ENCODE assay signal across 6 worm cellular contexts in genomic region chrV:11820551-11820950, ce11.
A peak's percentile ranks its signal among the peaks of the same experiment; 100 is the strongest.
TF ChIP-seq lines count a peak whose summit lies in the region.

No protein-coding gene starts in this region.

TF ChIP-seq in whole organism, L1 larva, 84 proteins besides CTCF, POLR2A, EP300 and RAD21:
- peak in 1 of 2 experiments; percentile 3 for TF ChIP-seq lin-35 (GFP tag; optimal IDR thresholded peaks at IDR 0.05; lab: Kevin White, UChicago)
- TF ChIP-seq snpc-4 (tag; optimal IDR thresholded peaks at IDR 0.05; lab: Kevin White, UChicago), result no peak
- peak; percentile 2 for TF ChIP-seq ama-1 (optimal IDR thresholded peaks at IDR 0.05; lab: Kevin White, UChicago)
- no peak for TF ChIP-seq mdl-1 (tag; optimal IDR thresholded peaks at IDR 0.05; lab: Kevin White, UChicago)
- TF ChIP-seq nhr-85 (tag; lab: Kevin White, UChicago), result peak; percentile 61
- peak; percentile 1 for TF ChIP-seq nhr-71 (tag; optimal IDR thresholded peaks at IDR 0.05; lab: Kevin White, UChicago)

TF ChIP-seq in whole organism, L2 larva, 48 proteins besides CTCF, POLR2A, EP300 and RAD21 (continues in another document):
- no peak for TF ChIP-seq gmeb-1 (tag; optimal IDR thresholded peaks at IDR 0.05; lab: Kevin White, UChicago)
- TF ChIP-seq lin-39 (tag; optimal IDR thresholded peaks at IDR 0.05; lab: Kevin White, UChicago), result no peak
- no peak for TF ChIP-seq zag-1 (tag; optimal IDR thresholded peaks at IDR 0.05; lab: Kevin White, UChicago)
- no peak for TF ChIP-seq nhr-6 (tag; optimal IDR thresholded peaks at IDR 0.05; lab: Kevin White, UChicago)
- TF ChIP-seq mdl-1 (tag; optimal IDR thresholded peaks at IDR 0.05; lab: Kevin White, UChicago), result no peak
- no peak for TF ChIP-seq mbf-1 (tag; optimal IDR thresholded peaks at IDR 0.05; lab: Kevin White, UChicago)
- TF ChIP-seq nhr-129 (tag; optimal IDR thresholded peaks at IDR 0.05; lab: Kevin White, UChicago), result no peak
- peak; percentile 47 for TF ChIP-seq sma-9 (GFP tag; optimal IDR thresholded peaks at IDR 0.05; lab: Kevin White, UChicago)
- no peak for TF ChIP-seq sma-9 (tag; optimal IDR thresholded peaks at IDR 0.05; lab: Kevin White, UChicago)
- TF ChIP-seq ama-1 (optimal IDR thresholded peaks at IDR 0.05; lab: Kevin White, UChicago), result peak; percentile 53
- TF ChIP-seq fos-1 (tag; optimal IDR thresholded peaks at IDR 0.05; lab: Kevin White, UChicago), result peak; percentile 65
- no peak for TF ChIP-seq Y55F3AM.14 (GFP tag; optimal IDR thresholded peaks at IDR 0.05; lab: Kevin White, UChicago)
- TF ChIP-seq snpc-4 (tag; optimal IDR thresholded peaks at IDR 0.05; lab: Kevin White, UChicago), result no peak
- TF ChIP-seq alr-1 (tag; optimal IDR thresholded peaks at IDR 0.05; lab: Kevin White, UChicago), result no peak
- no peak for TF ChIP-seq elt-3 (tag; optimal IDR thresholded peaks at IDR 0.05; lab: Kevin White, UChicago)
- no peak for TF ChIP-seq crh-2 (tag; optimal IDR thresholded peaks at IDR 0.05; lab: Kevin White, UChicago)
- no peak for TF ChIP-seq egl-27 (tag; optimal IDR thresholded peaks at IDR 0.05; lab: Kevin White, UChicago)
- TF ChIP-seq elt-1 (tag; optimal IDR thresholded peaks at IDR 0.05; lab: Kevin White, UChicago), result no peak
- no peak for TF ChIP-seq unc-39 (tag; optimal IDR thresholded peaks at IDR 0.05; lab: Kevin White, UChicago)

TF ChIP-seq in whole organism, L3 larva, 47 proteins besides CTCF, POLR2A, EP300 and RAD21 (continues in another document):
- TF ChIP-seq pqm-1 (tag; optimal IDR thresholded peaks at IDR 0.05; lab: Kevin White, UChicago), result peak; percentile 50
- TF ChIP-seq ztf-11 (tag; optimal IDR thresholded peaks at IDR 0.05; lab: Kevin White, UChicago), result no peak
- no peak for TF ChIP-seq skn-1 (tag; optimal IDR thresholded peaks at IDR 0.05; lab: Kevin White, UChicago)
- peak; percentile 89 for TF ChIP-seq ama-1 (optimal IDR thresholded peaks at IDR 0.05; lab: Kevin White, UChicago)
- TF ChIP-seq ceh-82 (tag; optimal IDR thresholded peaks at IDR 0.05; lab: Kevin White, UChicago), result no peak
- TF ChIP-seq eor-1 (tag; optimal IDR thresholded peaks at IDR 0.05; lab: Kevin White, UChicago), result no peak
- TF ChIP-seq nhr-12 (tag; optimal IDR thresholded peaks at IDR 0.05; lab: Kevin White, UChicago), result no peak
- no peak for TF ChIP-seq fos-1 (tag; optimal IDR thresholded peaks at IDR 0.05; lab: Kevin White, UChicago)
- no peak for TF ChIP-seq ZK546.5 (tag; optimal IDR thresholded peaks at IDR 0.05; lab: Kevin White, UChicago)
- TF ChIP-seq snpc-4 (tag; optimal IDR thresholded peaks at IDR 0.05; lab: Kevin White, UChicago), result no peak
- no peak for TF ChIP-seq hmg-11 (tag; optimal IDR thresholded peaks at IDR 0.05; lab: Kevin White, UChicago)
- TF ChIP-seq unc-62 (GFP tag; optimal IDR thresholded peaks at IDR 0.05; lab: Kevin White, UChicago), result no peak
- TF ChIP-seq fkh-10 (GFP tag; optimal IDR thresholded peaks at IDR 0.05; lab: Kevin White, UChicago), result no peak
- TF ChIP-seq nhr-237 (tag; optimal IDR thresholded peaks at IDR 0.05; lab: Kevin White, UChicago), result no peak
- peak; percentile 62 for TF ChIP-seq elt-2 (tag; optimal IDR thresholded peaks at IDR 0.05; lab: Kevin White, UChicago)
- no peak for TF ChIP-seq ceh-28 (tag; optimal IDR thresholded peaks at IDR 0.05; lab: Kevin White, UChicago)
- no peak for TF ChIP-seq nhr-77 (tag; optimal IDR thresholded peaks at IDR 0.05; lab: Kevin White, UChicago)
- no peak for TF ChIP-seq zag-1 (tag; optimal IDR thresholded peaks at IDR 0.05; lab: Kevin White, UChicago)
- TF ChIP-seq lin-15B (tag; optimal IDR thresholded peaks at IDR 0.05; lab: Kevin White, UChicago), result no peak

TF ChIP-seq in whole organism, L4 larva, 104 proteins besides CTCF, POLR2A, EP300 and RAD21:
- TF ChIP-seq set-16 (GFP tag; IDR thresholded peaks at IDR 0.05; lab: Robert Waterston, UW) (no peak), nhr-28 (tag; optimal IDR thresholded peaks at IDR 0.05; lab: Kevin White, UChicago) (peak; percentile 68), dmd-6 (GFP tag; IDR thresholded peaks at IDR 0.05; lab: Robert Waterston, UW) (peak; percentile 57), zfp-3 (GFP tag; conservative IDR thresholded peaks at IDR 0.05; lab: Robert Waterston, UW) (0 out of 2 replicates have a peak, but pooled peaks have one; percentile 31), ctbp-1 (GFP tag; IDR thresholded peaks at IDR 0.05; lab: Robert Waterston, UW) (no peak), pqm-1 (tag; optimal IDR thresholded peaks at IDR 0.05; lab: Kevin White, UChicago) (peak; percentile 54), dve-1 (tag; optimal IDR thresholded peaks at IDR 0.05; lab: Kevin White, UChicago; ENCODE audit: insufficient read depth) (peak; percentile 32), hlh-11 (tag; optimal IDR thresholded peaks at IDR 0.05; lab: Kevin White, UChicago) (peak; percentile 35), zfp-2 (tag; optimal IDR thresholded peaks at IDR 0.05; lab: Kevin White, UChicago) (no peak), aha-1 (tag; lab: Kevin White, UChicago) (peak; percentile 96), unc-62 (GFP tag; optimal IDR thresholded peaks at IDR 0.05 in 1 of 2; lab: Kevin White, UChicago) (no peak), unc-62 (tag; optimal IDR thresholded peaks at IDR 0.05; lab: Kevin White, UChicago) (no peak), mxl-2 (GFP tag; conservative IDR thresholded peaks at IDR 0.05; lab: Robert Waterston, UW) (no peak), dmd-9 (GFP tag; IDR thresholded peaks at IDR 0.05; lab: Robert Waterston, UW) (no peak), daf-16 (GFP tag; optimal IDR thresholded peaks at IDR 0.05; lab: Kevin White, UChicago) (no peak), daf-16 (tag; optimal IDR thresholded peaks at IDR 0.05; lab: Kevin White, UChicago) (peak; percentile 23), nhr-76 (tag; optimal IDR thresholded peaks at IDR 0.05; lab: Kevin White, UChicago) (no peak), mdt-29 (GFP tag; IDR thresholded peaks at IDR 0.05; lab: Robert Waterston, UW) (peak; percentile 43; the same call in 1 of the 2 replicates), nhr-77 (tag; optimal IDR thresholded peaks at IDR 0.05; lab: Kevin White, UChicago) (peak; percentile 28)
TF ChIP-seq in whole organism, L4 larva: peak in this region for 10.

TF ChIP-seq in whole organism, late embryonic, 69 proteins besides CTCF, POLR2A, EP300 and RAD21:
- TF ChIP-seq ahr-1 (tag; optimal IDR thresholded peaks at IDR 0.05; lab: Kevin White, UChicago) (no peak), zip-5 (tag; optimal IDR thresholded peaks at IDR 0.05; lab: Kevin White, UChicago) (no peak), elt-2 (tag; optimal IDR thresholded peaks at IDR 0.05; lab: Kevin White, UChicago) (peak; percentile 34), elt-4 (tag; optimal IDR thresholded peaks at IDR 0.05; lab: Kevin White, UChicago) (no peak)

TF ChIP-seq in whole organism, young adult, 124 proteins besides CTCF, POLR2A, EP300 and RAD21:
- peak; percentile 51 for TF ChIP-seq nhr-80 (tag; optimal IDR thresholded peaks at IDR 0.05; lab: Kevin White, UChicago)
- TF ChIP-seq zim-3 (tag; optimal IDR thresholded peaks at IDR 0.05; lab: Kevin White, UChicago), result no peak
- no peak for TF ChIP-seq madf-8 (GFP tag; conservative IDR thresholded peaks at IDR 0.05; lab: Robert Waterston, UW)
- TF ChIP-seq T07F8.4 (tag; optimal IDR thresholded peaks at IDR 0.05; lab: Kevin White, UChicago), result no peak
- 0 out of 2 replicates have a peak, but pooled peaks have one; percentile 39 for TF ChIP-seq Y53G8AR.9 (GFP tag; conservative IDR thresholded peaks at IDR 0.05; lab: Robert Waterston, UW)
